Comparison of ENCODE assay signal across 1 fruit fly cellular context in the genomic region with DNA sequence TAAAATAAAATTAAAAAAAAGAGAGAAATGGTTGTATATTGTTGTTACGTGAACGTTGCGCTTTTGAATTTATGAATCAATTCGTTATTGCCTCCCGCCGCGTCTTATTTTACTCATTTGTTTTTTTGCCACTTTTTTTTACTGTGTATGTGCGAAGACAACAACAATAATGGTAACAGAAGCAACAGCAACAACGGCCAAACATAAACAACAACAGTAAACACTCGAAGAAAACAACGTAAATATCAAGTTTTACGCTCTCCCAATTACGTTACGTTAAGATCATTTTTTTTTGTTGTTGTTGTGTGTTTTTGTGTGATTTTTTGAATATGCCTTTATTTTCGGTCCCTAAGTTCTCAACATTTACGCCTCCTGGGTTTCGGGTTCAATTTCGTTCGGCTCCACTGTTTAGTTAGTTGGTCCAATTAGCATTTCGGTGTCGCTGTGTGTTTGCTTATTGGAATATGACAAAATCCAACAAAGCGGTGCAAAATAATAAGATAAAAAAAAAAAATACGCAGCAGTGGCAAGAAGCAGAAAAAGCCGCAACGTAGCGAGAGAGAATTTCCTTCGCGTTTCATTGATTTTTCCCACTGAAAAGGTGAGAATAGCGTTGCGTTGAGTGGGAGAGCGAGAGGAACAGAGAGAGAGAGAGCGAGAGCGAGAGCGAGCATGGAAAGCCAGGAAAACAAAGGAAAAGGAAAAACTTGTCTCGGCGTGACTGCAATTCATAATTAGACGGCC.
TF ChIP-seq lines count a peak whose summit lies in the region.

No protein-coding gene starts in this region.

TF ChIP-seq in whole organism, embryonic, 481 proteins besides CTCF, POLR2A, EP300 and RAD21 (continued from another document and continues in another):
- TF ChIP-seq Rfx (GFP tag; IDR thresholded peaks at IDR 0.05; lab: Robert Waterston, UW) (peak; percentile 29), zfh1 (GFP tag; IDR thresholded peaks at IDR 0.05; lab: Robert Waterston, UW) (no peak), Sox100B (GFP tag; optimal IDR thresholded peaks at IDR 0.05; lab: Kevin White, UChicago) (peak; percentile 17), Rx (GFP tag; IDR thresholded peaks at IDR 0.05; lab: Robert Waterston, UW) (no peak), CG3847 (GFP tag; IDR thresholded peaks at IDR 0.05; lab: Robert Waterston, UW) (no peak), ttk (GFP tag; IDR thresholded peaks at IDR 0.05; lab: Robert Waterston, UW) (no peak), sob (GFP tag; IDR thresholded peaks at IDR 0.05; lab: Robert Waterston, UW) (no peak), CG10431 (GFP tag; optimal IDR thresholded peaks at IDR 0.05; lab: Kevin White, UChicago) (no peak), CG4404 (GFP tag; IDR thresholded peaks at IDR 0.05; lab: Robert Waterston, UW) (no peak), CG33213 (GFP tag; optimal IDR thresholded peaks at IDR 0.05; lab: Kevin White, UChicago) (no peak), ssp (GFP tag; IDR thresholded peaks at IDR 0.05; lab: Robert Waterston, UW) (no peak), Hmx (GFP tag; optimal IDR thresholded peaks at IDR 0.05; lab: Kevin White, UChicago) (no peak), mld (GFP tag; IDR thresholded peaks at IDR 0.05; lab: Robert Waterston, UW; ENCODE audit: partially characterized antibody) (no peak), CG31388 (GFP tag; optimal IDR thresholded peaks at IDR 0.05; lab: Kevin White, UChicago) (no peak), lab (GFP tag; optimal IDR thresholded peaks at IDR 0.05; lab: Kevin White, UChicago) (peak; percentile 21), gcm (GFP tag; optimal IDR thresholded peaks at IDR 0.05; lab: Kevin White, UChicago) (no peak), run (tag; optimal IDR thresholded peaks at IDR 0.05; lab: Kevin White, UChicago) (no peak), E2f2 (GFP tag; IDR thresholded peaks at IDR 0.05; lab: Robert Waterston, UW) (no peak), CG6689 (GFP tag; IDR thresholded peaks at IDR 0.05; lab: Robert Waterston, UW) (peak; percentile 45), CG13296 (GFP tag; optimal IDR thresholded peaks at IDR 0.05; lab: Kevin White, UChicago) (no peak), Six4 (GFP tag; optimal IDR thresholded peaks at IDR 0.05; lab: Kevin White, UChicago) (no peak), esg (GFP tag; conservative IDR thresholded peaks at IDR 0.05; lab: Robert Waterston, UW) (0 out of 2 replicates have a peak, but pooled peaks have one; percentile 10), Mrtf (GFP tag; IDR thresholded peaks at IDR 0.05; lab: Robert Waterston, UW) (0 out of 3 replicates have a peak, but pooled peaks have one; percentile 24), ac (GFP tag; optimal IDR thresholded peaks at IDR 0.05; lab: Kevin White, UChicago) (no peak), schlank (tag; optimal IDR thresholded peaks at IDR 0.05; lab: Kevin White, UChicago) (no peak), CG10654 (GFP tag; optimal IDR thresholded peaks at IDR 0.05; lab: Kevin White, UChicago) (no peak), stwl (tag; optimal IDR thresholded peaks at IDR 0.05; lab: Kevin White, UChicago) (no peak), Hr3 (GFP tag; optimal IDR thresholded peaks at IDR 0.05; lab: Kevin White, UChicago) (no peak), chinmo (GFP tag; IDR thresholded peaks at IDR 0.05; lab: Robert Waterston, UW; ENCODE audit: partially characterized antibody) (no peak), CG10366 (GFP tag; IDR thresholded peaks at IDR 0.05; lab: Robert Waterston, UW) (no peak), CG31365 (tag; optimal IDR thresholded peaks at IDR 0.05; lab: Kevin White, UChicago) (peak; percentile 17), CG10565 (GFP tag; optimal IDR thresholded peaks at IDR 0.05; lab: Kevin White, UChicago) (no peak), CG1832 (GFP tag; optimal IDR thresholded peaks at IDR 0.05; lab: Kevin White, UChicago) (peak; percentile 68), bowl (GFP tag; IDR thresholded peaks at IDR 0.05; lab: Robert Waterston, UW) (no peak), CG11696 (GFP tag; IDR thresholded peaks at IDR 0.05; lab: Robert Waterston, UW) (no peak), Elba2 (GFP tag; optimal IDR thresholded peaks at IDR 0.05; lab: Kevin White, UChicago) (no peak), dimm (GFP tag; IDR thresholded peaks at IDR 0.05; lab: Robert Waterston, UW) (no peak), gro (GFP tag; optimal IDR thresholded peaks at IDR 0.05; lab: Kevin White, UChicago) (no peak), fu2 (GFP tag; optimal IDR thresholded peaks at IDR 0.05; lab: Kevin White, UChicago) (no peak), wor (GFP tag; IDR thresholded peaks at IDR 0.05; lab: Robert Waterston, UW) (no peak), CG5180 (GFP tag; optimal IDR thresholded peaks at IDR 0.05; lab: Kevin White, UChicago) (no peak), gt (GFP tag; IDR thresholded peaks at IDR 0.05; lab: Robert Waterston, UW) (no peak), tx (GFP tag; optimal IDR thresholded peaks at IDR 0.05; lab: Kevin White, UChicago) (peak; percentile 11), insv (GFP tag; optimal IDR thresholded peaks at IDR 0.05; lab: Kevin White, UChicago) (peak; percentile 96 to 99), CG17385 (GFP tag; optimal IDR thresholded peaks at IDR 0.05; lab: Kevin White, UChicago) (peak; percentile 90), emc (GFP tag; optimal IDR thresholded peaks at IDR 0.05; lab: Kevin White, UChicago) (no peak), br (optimal IDR thresholded peaks at IDR 0.05; lab: Kevin White, UChicago) (no peak), CG7786 (GFP tag; optimal IDR thresholded peaks at IDR 0.05; lab: Kevin White, UChicago) (peak; percentile 14), Taf1 (GFP tag; IDR thresholded peaks at IDR 0.05; lab: Robert Waterston, UW) (no peak), gce (GFP tag; IDR thresholded peaks at IDR 0.05; lab: Robert Waterston, UW) (no peak), hkb (optimal IDR thresholded peaks at IDR 0.05; lab: Kevin White, UChicago) (no peak), hkb (GFP tag; IDR thresholded peaks at IDR 0.05; lab: Robert Waterston, UW) (peak; percentile 39), otp (GFP tag; IDR thresholded peaks at IDR 0.05; lab: Robert Waterston, UW) (0 out of 3 replicates have a peak, but pooled peaks have one; percentile 7), Med (GFP tag; lab: Kevin White, UChicago) (peak; percentile 82), CG12071 (GFP tag; optimal IDR thresholded peaks at IDR 0.05; lab: Kevin White, UChicago) (no peak), NK7.1 (GFP tag; optimal IDR thresholded peaks at IDR 0.05; lab: Kevin White, UChicago) (no peak), Optix (GFP tag; IDR thresholded peaks at IDR 0.05; lab: Robert Waterston, UW) (no peak), NC2α (GFP tag; optimal IDR thresholded peaks at IDR 0.05; lab: Kevin White, UChicago) (no peak), ham (GFP tag; IDR thresholded peaks at IDR 0.05; lab: Robert Waterston, UW) (no peak), CG18619 (GFP tag; optimal IDR thresholded peaks at IDR 0.05; lab: Kevin White, UChicago) (peak; percentile 41), zf30C (GFP tag; optimal IDR thresholded peaks at IDR 0.05; lab: Kevin White, UChicago) (peak; percentile 70), CG14667 (GFP tag; IDR thresholded peaks at IDR 0.05; lab: Robert Waterston, UW) (no peak), Nf-YB (GFP tag; optimal IDR thresholded peaks at IDR 0.05; lab: Kevin White, UChicago) (no peak), sens-2 (GFP tag; IDR thresholded peaks at IDR 0.05; lab: Robert Waterston, UW) (no peak), Myb (GFP tag; optimal IDR thresholded peaks at IDR 0.05; lab: Kevin White, UChicago) (no peak), CG13894 (tag; optimal IDR thresholded peaks at IDR 0.05; lab: Kevin White, UChicago) (no peak), CG15479 (GFP tag; optimal IDR thresholded peaks at IDR 0.05; lab: Kevin White, UChicago) (no peak), Atf6 (GFP tag; IDR thresholded peaks at IDR 0.05; lab: Robert Waterston, UW) (peak; percentile 16; the same call in 1 of the 2 replicates), twi (tag; optimal IDR thresholded peaks at IDR 0.05; lab: Kevin White, UChicago) (no peak), tio (GFP tag; optimal IDR thresholded peaks at IDR 0.05; lab: Kevin White, UChicago) (no peak), sd (tag; optimal IDR thresholded peaks at IDR 0.05; lab: Kevin White, UChicago) (no peak), Fer1 (GFP tag; optimal IDR thresholded peaks at IDR 0.05; lab: Kevin White, UChicago) (no peak), CG4707 (GFP tag; optimal IDR thresholded peaks at IDR 0.05; lab: Kevin White, UChicago) (peak; percentile 60), ash1 (GFP tag; optimal IDR thresholded peaks at IDR 0.05; lab: Kevin White, UChicago) (no peak), chn (GFP tag; optimal IDR thresholded peaks at IDR 0.05; lab: Kevin White, UChicago) (no peak), CG7745 (tag; optimal IDR thresholded peaks at IDR 0.05; lab: Kevin White, UChicago) (no peak), CG11247 (GFP tag; IDR thresholded peaks at IDR 0.05; lab: Robert Waterston, UW) (no peak), CG16815 (GFP tag; optimal IDR thresholded peaks at IDR 0.05; lab: Kevin White, UChicago) (no peak), Blimp-1 (GFP tag; optimal IDR thresholded peaks at IDR 0.05; lab: Kevin White, UChicago) (peak; percentile 27), CG11695 (GFP tag; IDR thresholded peaks at IDR 0.05; lab: Robert Waterston, UW) (no peak), HLH54F (GFP tag; optimal IDR thresholded peaks at IDR 0.05; lab: Kevin White, UChicago) (no peak), CG5245 (GFP tag; optimal IDR thresholded peaks at IDR 0.05; lab: Kevin White, UChicago) (peak; percentile 7), CG33557 (GFP tag; optimal IDR thresholded peaks at IDR 0.05; lab: Kevin White, UChicago) (no peak), ems (GFP tag; optimal IDR thresholded peaks at IDR 0.05; lab: Kevin White, UChicago) (no peak), kah (GFP tag; optimal IDR thresholded peaks at IDR 0.05; lab: Kevin White, UChicago) (no peak), CG32532 (GFP tag; IDR thresholded peaks at IDR 0.05; lab: Robert Waterston, UW) (no peak), CG3163 (GFP tag; optimal IDR thresholded peaks at IDR 0.05; lab: Kevin White, UChicago) (no peak), Dfd (GFP tag; optimal IDR thresholded peaks at IDR 0.05; lab: Kevin White, UChicago) (no peak), CG18476 (GFP tag; optimal IDR thresholded peaks at IDR 0.05; lab: Kevin White, UChicago) (peak; percentile 25), CG4328 (GFP tag; optimal IDR thresholded peaks at IDR 0.05; lab: Kevin White, UChicago) (no peak), D (optimal IDR thresholded peaks at IDR 0.05; lab: Kevin White, UChicago) (no peak), D (GFP tag; optimal IDR thresholded peaks at IDR 0.05; lab: Kevin White, UChicago) (peak; percentile 17), wdn (GFP tag; IDR thresholded peaks at IDR 0.05; lab: Robert Waterston, UW) (no peak), CG43689 (GFP tag; IDR thresholded peaks at IDR 0.05; lab: Robert Waterston, UW) (no peak), CG17612 (GFP tag; IDR thresholded peaks at IDR 0.05; lab: Robert Waterston, UW) (no peak), CG8924 (tag; optimal IDR thresholded peaks at IDR 0.05; lab: Kevin White, UChicago) (peak; percentile 56), Chrac-16 (GFP tag; optimal IDR thresholded peaks at IDR 0.05; lab: Kevin White, UChicago) (peak; percentile 10), CG9932 (GFP tag; IDR thresholded peaks at IDR 0.05; lab: Robert Waterston, UW) (peak; percentile 20; the same call in 1 of the 2 replicates), maf-S (GFP tag; optimal IDR thresholded peaks at IDR 0.05; lab: Kevin White, UChicago) (no peak), HLHmδ (GFP tag; optimal IDR thresholded peaks at IDR 0.05; lab: Kevin White, UChicago) (no peak), Xrp1 (GFP tag; IDR thresholded peaks at IDR 0.05; lab: Robert Waterston, UW) (peak; percentile 31; the same call in 1 of the 2 replicates), CG2889 (GFP tag; IDR thresholded peaks at IDR 0.05; lab: Robert Waterston, UW) (no peak), MBD-R2 (GFP tag; IDR thresholded peaks at IDR 0.05; lab: Robert Waterston, UW) (0 out of 2 replicates have a peak, but pooled peaks have one; percentile 6), CG30431 (GFP tag; optimal IDR thresholded peaks at IDR 0.05; lab: Kevin White, UChicago) (peak; percentile 5), sug (tag; optimal IDR thresholded peaks at IDR 0.05; lab: Kevin White, UChicago) (no peak), CG6791 (GFP tag; IDR thresholded peaks at IDR 0.05; lab: Robert Waterston, UW; ENCODE audit: partially characterized antibody) (no peak), pb (GFP tag; optimal IDR thresholded peaks at IDR 0.05; lab: Kevin White, UChicago) (no peak), prd (optimal IDR thresholded peaks at IDR 0.05; lab: Kevin White, UChicago) (no peak), prd (GFP tag; IDR thresholded peaks at IDR 0.05; lab: Robert Waterston, UW) (peak; percentile 43; the same call in 1 of the 3 replicates), CG12942 (GFP tag; optimal IDR thresholded peaks at IDR 0.05; lab: Kevin White, UChicago) (no peak), jigr1 (GFP tag; IDR thresholded peaks at IDR 0.05; lab: Robert Waterston, UW) (no peak), odd (GFP tag; optimal IDR thresholded peaks at IDR 0.05; lab: Kevin White, UChicago) (no peak), CG12299 (tag; optimal IDR thresholded peaks at IDR 0.05; lab: Kevin White, UChicago) (no peak), Meics (GFP tag; optimal IDR thresholded peaks at IDR 0.05; lab: Kevin White, UChicago) (peak; percentile 46), p53 (GFP tag; optimal IDR thresholded peaks at IDR 0.05; lab: Kevin White, UChicago) (no peak), CG15601 (tag; optimal IDR thresholded peaks at IDR 0.05; lab: Kevin White, UChicago) (no peak), trh (GFP tag; optimal IDR thresholded peaks at IDR 0.05; lab: Kevin White, UChicago) (no peak), bab2 (GFP tag; optimal IDR thresholded peaks at IDR 0.05; lab: Kevin White, UChicago) (no peak), Tbp (GFP tag; optimal IDR thresholded peaks at IDR 0.05; lab: Kevin White, UChicago) (no peak), CG9609 (GFP tag; optimal IDR thresholded peaks at IDR 0.05; lab: Kevin White, UChicago) (no peak), bbx (GFP tag; IDR thresholded peaks at IDR 0.05; lab: Robert Waterston, UW; ENCODE audit: partially characterized antibody) (no peak), MESR4 (GFP tag; optimal IDR thresholded peaks at IDR 0.05; lab: Kevin White, UChicago) (no peak), Hr51 (GFP tag; optimal IDR thresholded peaks at IDR 0.05; lab: Kevin White, UChicago) (peak in 1 of 2 experiments; percentile 57), CG1529 (GFP tag; optimal IDR thresholded peaks at IDR 0.05; lab: Kevin White, UChicago) (no peak), NC2β (GFP tag; optimal IDR thresholded peaks at IDR 0.05; lab: Kevin White, UChicago) (no peak), rib (GFP tag; IDR thresholded peaks at IDR 0.05; lab: Robert Waterston, UW) (no peak), ATbp (GFP tag; optimal IDR thresholded peaks at IDR 0.05; lab: Kevin White, UChicago) (peak; percentile 40), tna (GFP tag; IDR thresholded peaks at IDR 0.05; lab: Robert Waterston, UW; ENCODE audit: partially characterized antibody) (no peak)
